Worm (Caenorhabditis elegans) whole organism, L4/young adult: ENCODE measurements around the gene ubxn-5.

ENCODE experiments used
- W03F9.2 ChIP-seq: fragments of 150-350 bp; optimal IDR thresholded peaks from 2 replicates; lab custom pipeline; 2014; ENCODE audit warnings: missing biosample characterization, missing genetic modification characterization
- dao-5 ChIP-seq: sonication (generic microtip); optimal IDR thresholded peaks from 2 replicates; lab custom pipeline; 2016; ENCODE audit warnings: missing genotype, missing genetic modification characterization, moderate library complexity, missing compliant biosample characterization
- him-1 ChIP-seq: sonication (generic microtip); optimal IDR thresholded peaks from 2 replicates; lab custom pipeline; 2016; ENCODE audit warnings: missing genotype, missing genetic modification reagents, missing genetic modification characterization, missing compliant biosample characterization

The ubxn-5 gene

DNA sequence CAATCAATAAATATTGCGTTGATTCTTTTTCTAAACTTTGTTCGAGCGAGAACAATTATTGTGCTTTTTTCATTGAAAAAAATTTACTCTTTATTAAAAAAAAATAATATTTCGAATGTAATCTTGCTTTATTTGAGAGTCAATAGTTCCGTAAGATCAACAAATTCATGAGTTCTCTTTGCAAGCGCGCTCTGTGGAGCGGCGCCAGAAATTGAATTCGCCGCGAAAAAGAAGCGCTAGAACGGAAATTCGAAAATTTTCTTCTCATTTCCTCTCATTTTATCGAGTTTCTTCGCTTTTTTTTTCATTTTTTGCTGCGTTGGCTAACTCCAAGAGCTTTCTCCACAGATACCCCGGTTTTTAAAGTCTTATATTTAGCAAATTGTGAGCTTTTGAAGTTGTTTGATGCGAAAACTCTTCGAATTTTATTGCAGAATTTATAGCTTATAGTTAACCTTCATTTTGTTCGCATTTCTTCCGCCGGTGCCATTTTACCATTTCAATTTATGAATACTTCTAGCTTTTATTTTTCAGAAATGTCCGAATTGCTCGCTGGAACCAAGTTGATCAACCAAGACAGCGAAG lies 37.1 kb downstream of the ubxn-5 start, which contains the start of gene R05H5.3:
Gene R05H5.3, plus strand, starts transcription at position 535 of the 585 bp plus-strand sequence.
- TF ChIP-seq him-1 (tag; lab: Kevin White, UChicago) (peak; percentile 16), dao-5 (tag; lab: Kevin White, UChicago) (no peak), W03F9.2 (tag; lab: Kevin White, UChicago) (peak; percentile 49)

DNA sequence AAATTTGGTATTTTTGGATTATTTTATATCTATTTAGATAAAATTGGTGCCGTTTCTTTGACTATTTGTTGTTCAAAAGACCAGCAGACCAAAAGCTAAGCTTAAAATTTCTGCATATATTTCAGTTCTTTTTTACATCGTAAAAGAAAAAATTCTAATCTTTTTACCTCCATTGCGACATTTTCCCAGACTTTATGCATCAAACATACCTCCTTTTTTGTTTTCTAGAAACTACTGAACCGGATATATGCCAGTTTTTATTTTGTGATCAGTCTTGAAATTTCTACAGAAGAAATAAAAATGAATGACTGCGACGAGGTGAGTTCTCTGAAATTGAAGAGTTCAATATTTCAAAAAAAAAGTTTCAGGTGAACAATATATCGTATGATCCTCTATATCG lies 39.7 kb downstream of the ubxn-5 start, which contains the start of gene srb-6:
Gene srb-6, plus strand, starts transcription at position 301 of the 400 bp plus-strand sequence.
- TF ChIP-seq W03F9.2 (tag; lab: Kevin White, UChicago): no peak
- TF ChIP-seq dao-5 (tag; lab: Kevin White, UChicago): no peak
- TF ChIP-seq him-1 (tag; lab: Kevin White, UChicago): no peak

DNA sequence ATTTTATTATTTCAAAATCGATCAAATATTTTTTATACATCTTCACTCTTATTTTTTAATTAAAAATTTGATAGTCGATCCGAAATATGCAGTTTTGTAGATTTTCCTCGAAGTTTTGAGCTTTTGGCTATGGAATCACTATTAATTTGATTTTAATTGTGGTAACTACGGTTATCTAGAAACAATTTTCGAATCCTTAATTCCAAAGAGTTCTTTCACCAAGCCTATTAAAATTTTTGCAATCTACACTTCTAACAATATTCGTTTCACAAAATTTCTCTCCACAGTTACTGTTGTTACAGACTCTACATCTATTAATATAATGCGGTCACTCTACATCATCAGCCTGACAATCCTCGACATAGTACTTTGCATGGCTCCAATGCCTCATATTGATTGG lies 42.1 kb downstream of the ubxn-5 start, which contains the start of gene R05H5.7:
Gene R05H5.7, plus strand, starts transcription at position 301 of the 400 bp plus-strand sequence.
- TF ChIP-seq him-1 (tag; lab: Kevin White, UChicago): no peak
- TF ChIP-seq W03F9.2 (tag; lab: Kevin White, UChicago): no peak
- no peak for TF ChIP-seq dao-5 (tag; lab: Kevin White, UChicago)

DNA sequence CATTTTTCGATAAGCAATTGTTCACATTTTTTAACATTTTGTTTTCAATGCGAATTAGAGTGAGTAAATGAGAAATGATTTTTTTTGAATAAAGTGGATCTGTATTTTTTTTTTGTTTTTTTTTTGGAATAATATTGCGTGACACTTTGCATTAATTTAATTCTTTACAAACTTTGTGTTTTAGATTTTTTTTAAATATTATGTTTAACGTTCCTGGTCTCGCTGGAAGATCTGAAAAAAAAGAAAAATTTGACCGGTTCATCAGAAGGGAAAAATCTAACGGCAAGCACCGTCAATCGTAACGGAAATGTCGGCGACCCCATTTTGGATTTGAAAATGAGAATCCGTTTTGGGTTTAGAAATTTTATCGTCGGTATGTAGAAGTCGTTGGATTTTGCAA lies 44.9 kb downstream of the ubxn-5 start, which contains the start of gene cdc-25.4:
Gene cdc-25.4, minus strand, starts transcription at position 101 of the 400 bp plus-strand sequence.
- no peak for TF ChIP-seq him-1 (tag; lab: Kevin White, UChicago)

DNA sequence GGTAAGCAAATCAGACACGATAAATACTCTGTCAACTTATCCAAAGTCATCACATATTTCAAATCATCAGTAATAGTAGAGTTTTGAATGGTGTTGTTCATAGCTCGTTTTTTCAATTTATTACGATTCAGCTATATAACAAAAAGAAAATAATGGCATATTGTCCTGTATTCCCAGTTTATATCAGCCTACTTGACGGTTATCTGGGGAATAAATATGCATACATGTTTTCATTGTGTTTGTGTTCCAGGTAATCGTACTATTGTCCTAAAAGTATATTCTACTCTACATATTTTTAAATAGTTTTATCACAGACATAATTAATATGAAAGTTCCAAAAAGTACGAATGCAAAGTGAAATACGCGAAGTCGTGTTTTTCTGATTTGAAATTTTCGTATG lies 46.5 kb downstream of the ubxn-5 start, which contains the start of gene srd-2:
Gene srd-2, minus strand, starts transcription at position 101 of the 400 bp plus-strand sequence.
- TF ChIP-seq W03F9.2 (tag; lab: Kevin White, UChicago): no peak
